Worm (Caenorhabditis elegans): ENCODE results near the gene twk-14.

The twk-14 gene

ce11 chrV:12345808-12346207 lies 49.7 kb downstream of the twk-14 start, which contains the start of gene snb-2:
Gene snb-2 (minus strand): TSS chrV:12345908.
- no peak for TF ChIP-seq ccch-3 (GFP tag; optimal IDR thresholded peaks at IDR 0.05)
- no peak for TF ChIP-seq nfya-2 (GFP tag; IDR thresholded peaks at IDR 0.05)
- no peak for TF ChIP-seq ztf-3 (GFP tag; optimal IDR thresholded peaks at IDR 0.05)
- no peak for TF ChIP-seq D2030.7 (GFP tag; IDR thresholded peaks at IDR 0.05)
- TF ChIP-seq snpc-1.1 (tag; optimal IDR thresholded peaks at IDR 0.05; ENCODE audit: insufficient read depth) = no peak
- no peak for TF ChIP-seq F23B12.7 (tag; optimal IDR thresholded peaks at IDR 0.05; ENCODE audit: insufficient read depth)
- no peak for TF ChIP-seq him-1 (tag; optimal IDR thresholded peaks at IDR 0.05)
- no peak for TF ChIP-seq rpc-1 (optimal IDR thresholded peaks at IDR 0.05)
- TF ChIP-seq rpc-1 (tag; optimal IDR thresholded peaks at IDR 0.05) = no peak
- no peak for TF ChIP-seq ceh-27 (GFP tag; optimal IDR thresholded peaks at IDR 0.05)
- no peak for TF ChIP-seq egl-44 (GFP tag; IDR thresholded peaks at IDR 0.05)
- TF ChIP-seq hrde-1 (tag; optimal IDR thresholded peaks at IDR 0.05; ENCODE audit: borderline replicate concordance) = no peak
- no peak for TF ChIP-seq bed-2 (GFP tag; IDR thresholded peaks at IDR 0.05)
- no peak for TF ChIP-seq C17E4.6 (GFP tag; IDR thresholded peaks at IDR 0.05)
- no peak for TF ChIP-seq athp-1 (tag; optimal IDR thresholded peaks at IDR 0.05)
- TF ChIP-seq F57A8.1 (GFP tag; optimal IDR thresholded peaks at IDR 0.05) = no peak
- TF ChIP-seq repo-1 (tag; optimal IDR thresholded peaks at IDR 0.05) = no peak
- no peak for TF ChIP-seq sptf-2 (GFP tag; optimal IDR thresholded peaks at IDR 0.05)
- no peak for TF ChIP-seq snpc-4 (GFP tag; optimal IDR thresholded peaks at IDR 0.05)
- TF ChIP-seq snpc-4 (tag; optimal IDR thresholded peaks at IDR 0.05) = no peak
- no peak for TF ChIP-seq K12H6.12 (tag; optimal IDR thresholded peaks at IDR 0.05)
- no peak for TF ChIP-seq lin-26 (GFP tag; IDR thresholded peaks at IDR 0.05)

ce11 chrV:12344845-12345244 lies 50.7 kb downstream of the twk-14 start, which contains the start of gene F23H12.3:
Gene F23H12.3 (plus strand): TSS chrV:12345145.
- TF ChIP-seq hsf-1 (GFP tag; IDR thresholded peaks at IDR 0.05) = no peak
- TF ChIP-seq lin-54 (GFP tag; optimal IDR thresholded peaks at IDR 0.05) = no peak
- TF ChIP-seq die-1 (tag; optimal IDR thresholded peaks at IDR 0.05) = no peak
- no peak for TF ChIP-seq nfya-2 (GFP tag; IDR thresholded peaks at IDR 0.05)
- TF ChIP-seq hrde-1 (tag; optimal IDR thresholded peaks at IDR 0.05; ENCODE audit: borderline replicate concordance) = no peak
- TF ChIP-seq mes-4 (tag; optimal IDR thresholded peaks at IDR 0.05) = no peak
- TF ChIP-seq hmg-20 (GFP tag; IDR thresholded peaks at IDR 0.05) = no peak
- TF ChIP-seq F22D6.2 (tag; optimal IDR thresholded peaks at IDR 0.05) = no peak
- TF ChIP-seq F33H1.4 (GFP tag; IDR thresholded peaks at IDR 0.05) = no peak

- TF ChIP-seq ceh-27 (GFP tag; optimal IDR thresholded peaks at IDR 0.05) = peak; percentile 71
- no peak for TF ChIP-seq nfya-2 (GFP tag; IDR thresholded peaks at IDR 0.05)
- TF ChIP-seq F52B5.7 (tag; optimal IDR thresholded peaks at IDR 0.05) = no peak
- peak; percentile 99 for TF ChIP-seq ztf-18 (tag; optimal IDR thresholded peaks at IDR 0.05)
- TF ChIP-seq ceh-91 (GFP tag; IDR thresholded peaks at IDR 0.05) = peak; percentile 10; the same call in 1 of the 2 replicates
- peak; percentile 62 for TF ChIP-seq hsf-1 (GFP tag; IDR thresholded peaks at IDR 0.05)
- TF ChIP-seq F23B12.7 (tag; optimal IDR thresholded peaks at IDR 0.05; ENCODE audit: insufficient read depth) = peak; percentile 83
- peak; percentile 39 for TF ChIP-seq B0035.1 (tag; optimal IDR thresholded peaks at IDR 0.05)
- no peak for TF ChIP-seq lag-1 (GFP tag; IDR thresholded peaks at IDR 0.05)
- TF ChIP-seq C17E4.6 (GFP tag; IDR thresholded peaks at IDR 0.05) = 0 out of 2 replicates have a peak, but pooled peaks have one; percentile 43
- TF ChIP-seq Y53F4B.3 (GFP tag; IDR thresholded peaks at IDR 0.05) = no peak
- no peak for TF ChIP-seq sptf-2 (GFP tag; optimal IDR thresholded peaks at IDR 0.05)
- no peak for TF ChIP-seq let-526 (GFP tag; IDR thresholded peaks at IDR 0.05)
- peak; percentile 90 for TF ChIP-seq attf-5 (GFP tag; optimal IDR thresholded peaks at IDR 0.05)
- no peak for TF ChIP-seq Y95B8A.8 (GFP tag; IDR thresholded peaks at IDR 0.05)
- TF ChIP-seq hmg-1.2 (GFP tag; IDR thresholded peaks at IDR 0.05) = peak; percentile 74
- TF ChIP-seq chd-7 (tag; optimal IDR thresholded peaks at IDR 0.05) = no peak
- TF ChIP-seq T26A5.8 (tag; optimal IDR thresholded peaks at IDR 0.05) = no peak
- no peak for TF ChIP-seq lsy-27 (tag; optimal IDR thresholded peaks at IDR 0.05; ENCODE audit: borderline replicate concordance, insufficient read depth)
- peak; percentile 31 for TF ChIP-seq B0261.1 (tag; optimal IDR thresholded peaks at IDR 0.05)
- peak; percentile 53 for TF ChIP-seq him-1 (tag; optimal IDR thresholded peaks at IDR 0.05)
- no peak for TF ChIP-seq nhr-120 (GFP tag; IDR thresholded peaks at IDR 0.05)
- TF ChIP-seq C06A6.2 (GFP tag; conservative IDR thresholded peaks at IDR 0.05) = peak; percentile 73
Observed at ce11 chrV:12343419-12343969, 52.0 kb downstream of the twk-14 start, which contains the start of gene tomm-20. Gene tomm-20 (minus strand): TSS chrV:12343469.

All from whole organism, young adult.